Worm (Caenorhabditis elegans) whole organism, early embryonic: ENCODE results near the gene dex-1.

Experiments
- ama-1 ChIP-seq: fragments of 150-350 bp; optimal IDR thresholded peaks from 2 replicates; lab custom pipeline; 2014
- flt-1 ChIP-seq: fragments of 200-800 bp; sonication (Bioruptor generic); IDR thresholded peaks from 2 replicates; pipeline ENCODE4 v1.3.6; 2022; ENCODE audit warnings: missing genetic modification characterization, missing compliant biosample characterization
- hmbx-1 ChIP-seq: sonication (generic microtip); optimal IDR thresholded peaks from 2 replicates; lab custom pipeline; 2016; ENCODE audit warnings: mild to moderate bottlenecking, missing genetic modification characterization, missing compliant biosample characterization
- tbx-11 ChIP-seq: fragments of 200-800 bp; sonication (Bioruptor generic); IDR thresholded peaks from 2 replicates; pipeline ENCODE4 v1.3.6; 2022; ENCODE audit warnings: missing genetic modification characterization, missing compliant biosample characterization

DNA sequence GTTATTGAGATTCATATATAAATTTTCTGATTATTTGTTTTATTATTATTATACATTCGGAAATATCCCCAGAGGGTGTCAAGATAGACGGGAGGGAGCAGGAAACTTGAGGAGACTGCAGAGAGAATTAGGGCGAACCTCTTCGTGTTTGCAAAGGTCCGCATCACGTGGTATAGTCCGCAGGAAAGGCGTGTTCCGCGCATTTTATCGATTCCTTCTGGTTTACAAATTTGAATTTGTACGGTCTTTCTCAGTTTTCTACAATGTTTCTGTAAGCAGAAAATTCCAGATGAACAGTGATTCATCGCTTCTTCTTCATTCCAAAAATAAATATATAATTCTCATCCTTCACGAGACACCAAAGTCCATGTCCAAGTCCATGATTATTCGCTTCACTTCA is 26.0 kb upstream of the dex-1 start:
- no peak for TF ChIP-seq ama-1
- TF ChIP-seq flt-1: no peak
- no peak for TF ChIP-seq hmbx-1
- no peak for TF ChIP-seq tbx-11
